Fruit fly (Drosophila melanogaster): ENCODE data around the gene CG13312.

- TF ChIP-seq psq (optimal IDR thresholded peaks at IDR 0.05) (no peak), ttk (optimal IDR thresholded peaks at IDR 0.05) (no peak), insv (optimal IDR thresholded peaks at IDR 0.05) (no peak)
These were observed 17.5 kb upstream of the CG13312 start for dm6 chr3L:8824403-8825029.
